Worm (Caenorhabditis elegans) whole organism, L3 larva: ENCODE measurements around the gene arrd-28.

Experiments
- ama-1 ChIP-seq: fragments of 150-350 bp; optimal IDR thresholded peaks from 2 replicates; lab custom pipeline; 2018
- ceh-82 ChIP-seq: fragments of 150-350 bp; optimal IDR thresholded peaks from 2 replicates; lab custom pipeline; 2014; ENCODE audit warnings: missing biosample characterization, missing genetic modification characterization
- elt-1 ChIP-seq: fragments of 150-350 bp; optimal IDR thresholded peaks from 2 replicates; lab custom pipeline; 2014; ENCODE audit warnings: missing biosample characterization, missing genetic modification characterization
- fos-1 ChIP-seq: fragments of 150-350 bp; optimal IDR thresholded peaks from 2 replicates; lab custom pipeline; 2014; ENCODE audit warnings: missing biosample characterization, missing genetic modification characterization
- jun-1 ChIP-seq: fragments of 150-350 bp; optimal IDR thresholded peaks from 2 replicates; lab custom pipeline; 2014; ENCODE audit warnings: missing biosample characterization, missing genetic modification reagents, missing genetic modification characterization
- nhr-11 ChIP-seq: fragments of 150-350 bp; optimal IDR thresholded peaks from 2 replicates; lab custom pipeline; 2014; ENCODE audit warnings: missing biosample characterization, missing genetic modification characterization
- nhr-237 ChIP-seq: fragments of 150-350 bp; optimal IDR thresholded peaks from 2 replicates; lab custom pipeline; 2014; ENCODE audit warnings: missing biosample characterization, missing genetic modification characterization
- sea-2 ChIP-seq: fragments of 150-350 bp; sonication (generic microtip); optimal IDR thresholded peaks from 4 replicates; lab custom pipeline; 2014; ENCODE audit warnings: missing biosample characterization, missing genetic modification reagents, missing genetic modification characterization
- skn-1 ChIP-seq: fragments of 150-350 bp; optimal IDR thresholded peaks from 2 replicates; lab custom pipeline; 2014; ENCODE audit warnings: missing biosample characterization, missing genetic modification characterization
- unc-39 ChIP-seq: sonication (generic microtip); optimal IDR thresholded peaks from 4 replicates; lab custom pipeline; 2017; ENCODE audit warnings: missing biosample characterization, missing genetic modification characterization
- unc-62 ChIP-seq: fragments of 150-350 bp; sonication (generic microtip); optimal IDR thresholded peaks from 4 replicates; lab custom pipeline; 2014; ENCODE audit warnings: missing biosample characterization, missing genetic modification reagents, missing genetic modification characterization
- zag-1 ChIP-seq: fragments of 150-350 bp; optimal IDR thresholded peaks from 2 replicates; lab custom pipeline; 2014; ENCODE audit warnings: missing biosample characterization, missing genetic modification characterization

DNA sequence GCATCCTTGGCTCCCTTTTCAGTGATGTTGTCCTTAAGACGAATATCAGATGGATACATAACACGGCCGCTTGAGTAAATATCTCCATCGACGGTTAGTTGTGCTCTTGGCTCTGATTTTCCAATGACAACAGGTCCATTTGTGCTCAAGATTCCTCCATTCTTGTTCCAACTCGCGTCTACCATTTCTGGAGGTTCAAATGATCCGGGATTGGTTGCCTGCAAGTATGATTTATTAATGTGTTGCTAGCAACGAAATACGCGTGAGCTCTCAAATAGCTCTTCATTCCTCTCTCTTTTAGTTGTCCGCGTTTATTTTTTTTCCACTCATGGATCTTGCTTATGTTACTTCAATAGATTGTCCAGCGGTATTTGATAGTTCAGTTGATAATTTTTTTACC is at the start of gene arrd-28:
- no peak for TF ChIP-seq ceh-82 (tag; lab: Kevin White, UChicago)
- no peak for TF ChIP-seq nhr-237
- TF ChIP-seq jun-1 (tag; lab: Kevin White, UChicago): no peak
- no peak for TF ChIP-seq fos-1 (tag; lab: Kevin White, UChicago)
- TF ChIP-seq skn-1 (tag; lab: Kevin White, UChicago): no peak
- no peak for TF ChIP-seq sea-2
- no peak for TF ChIP-seq elt-1
- TF ChIP-seq unc-39 (tag; lab: Kevin White, UChicago): no peak
- no peak for TF ChIP-seq ama-1 (lab: Kevin White, UChicago)
- no peak for TF ChIP-seq unc-62
- TF ChIP-seq nhr-11 (tag; lab: Kevin White, UChicago): no peak
- no peak for TF ChIP-seq zag-1 (tag; lab: Kevin White, UChicago)
